Fruit fly (Drosophila melanogaster): ENCODE results near the gene CG6565.

CG6565 gene

dm6 chr2L:13368940-13369339 lies 4.9 kb upstream of the CG6565 start, which contains the start of gene CG31855 (continued):
- TF ChIP-seq CG5180 (GFP tag; optimal IDR thresholded peaks at IDR 0.05) (peak; percentile 35), pnt (GFP tag; optimal IDR thresholded peaks at IDR 0.05) (peak; percentile 47), Stat92E (GFP tag; optimal IDR thresholded peaks at IDR 0.05) (no peak), ssp (GFP tag; IDR thresholded peaks at IDR 0.05) (peak; percentile 50), CG14710 (tag; optimal IDR thresholded peaks at IDR 0.05) (peak; percentile 71), CG12942 (GFP tag; optimal IDR thresholded peaks at IDR 0.05) (peak; percentile 82), klu (GFP tag; IDR thresholded peaks at IDR 0.05) (peak; percentile 62), CG14965 (GFP tag; optimal IDR thresholded peaks at IDR 0.05; ENCODE audit: borderline replicate concordance) (no peak), sisA (GFP tag; IDR thresholded peaks at IDR 0.05) (peak; percentile 82), Ssrp (tag; optimal IDR thresholded peaks at IDR 0.05) (peak; percentile 63), CG7357 (GFP tag; IDR thresholded peaks at IDR 0.05) (peak; percentile 14; the same call in 1 of the 3 replicates), MESR4 (GFP tag; optimal IDR thresholded peaks at IDR 0.05) (peak; percentile 75), pros (GFP tag; optimal IDR thresholded peaks at IDR 0.05) (no peak), CG33213 (GFP tag; optimal IDR thresholded peaks at IDR 0.05) (peak; percentile 50), GATAe (GFP tag; conservative IDR thresholded peaks at IDR 0.05) (peak; percentile 30; the same call in 1 of the 2 replicates), CG7271 (tag; optimal IDR thresholded peaks at IDR 0.05) (peak; percentile 33), Ets65A (GFP tag) (peak; percentile 95), tap (tag; optimal IDR thresholded peaks at IDR 0.05) (peak; percentile 66), row (GFP tag; IDR thresholded peaks at IDR 0.05) (peak; percentile 95), CG6689 (GFP tag; IDR thresholded peaks at IDR 0.05) (peak; percentile 63), Lpt (GFP tag; optimal IDR thresholded peaks at IDR 0.05) (no peak), CG10462 (GFP tag; optimal IDR thresholded peaks at IDR 0.05) (peak; percentile 74), so (GFP tag; IDR thresholded peaks at IDR 0.05) (peak; percentile 72; the same call in 2 of the 3 replicates), CG4282 (GFP tag; optimal IDR thresholded peaks at IDR 0.05) (peak; percentile 76), CG10274 (GFP tag; optimal IDR thresholded peaks at IDR 0.05) (no peak), Six4 (GFP tag; optimal IDR thresholded peaks at IDR 0.05) (peak; percentile 68), Xbp1 (GFP tag; optimal IDR thresholded peaks at IDR 0.05) (peak; percentile 90), CG11560 (tag; IDR thresholded peaks at IDR 0.05) (no peak), Xrp1 (GFP tag; IDR thresholded peaks at IDR 0.05) (peak; percentile 86), otp (GFP tag; IDR thresholded peaks at IDR 0.05) (peak; percentile 53; the same call in 1 of the 3 replicates), CG16779 (GFP tag; IDR thresholded peaks at IDR 0.05) (peak; percentile 86), CG16813 (GFP tag; IDR thresholded peaks at IDR 0.05; ENCODE audit: partially characterized antibody) (no peak), Awh (GFP tag; IDR thresholded peaks at IDR 0.05) (peak; percentile 46; the same call in 1 of the 2 replicates), p53 (GFP tag; optimal IDR thresholded peaks at IDR 0.05) (no peak), gro (GFP tag; optimal IDR thresholded peaks at IDR 0.05) (peak; percentile 91), CG10321 (GFP tag; IDR thresholded peaks at IDR 0.05) (0 out of 2 replicates have a peak, but pooled peaks have one; percentile 21), CoRest (tag; optimal IDR thresholded peaks at IDR 0.05) (peak; percentile 78), Atf-2 (GFP tag; optimal IDR thresholded peaks at IDR 0.05) (peak; percentile 54), CG18476 (GFP tag; optimal IDR thresholded peaks at IDR 0.05) (peak; percentile 74), luna (GFP tag; optimal IDR thresholded peaks at IDR 0.05) (peak; percentile 16), Jarid2 (GFP tag; optimal IDR thresholded peaks at IDR 0.05) (no peak), nmo (GFP tag; optimal IDR thresholded peaks at IDR 0.05) (peak; percentile 62), zfh2 (GFP tag; optimal IDR thresholded peaks at IDR 0.05) (peak; percentile 80), kah (GFP tag; optimal IDR thresholded peaks at IDR 0.05) (peak; percentile 67), gsb-n (tag; optimal IDR thresholded peaks at IDR 0.05) (peak; percentile 72), HmgD (GFP tag; optimal IDR thresholded peaks at IDR 0.05) (no peak), Optix (GFP tag; IDR thresholded peaks at IDR 0.05) (0 out of 3 replicates have a peak, but pooled peaks have one; percentile 25), Poxn (GFP tag; IDR thresholded peaks at IDR 0.05) (peak; percentile 41; the same call in 1 of the 2 replicates), CG3995 (GFP tag; optimal IDR thresholded peaks at IDR 0.05) (peak; percentile 51), gsb (GFP tag; IDR thresholded peaks at IDR 0.05) (peak; percentile 52; the same call in 1 of the 2 replicates), CG11398 (GFP tag; optimal IDR thresholded peaks at IDR 0.05) (no peak)
